Worm (Caenorhabditis elegans) whole organism, mixed stage, embryonic: ENCODE data around the gene ztf-17.

ENCODE experiments used
- ceh-83 ChIP-seq: fragments of 200-800 bp; sonication (Bioruptor generic); optimal IDR thresholded peaks from 2 replicates; lab custom pipeline; 2018; ENCODE audit warnings: mild to moderate bottlenecking, missing genetic modification characterization, missing compliant biosample characterization
- elt-3 ChIP-seq: fragments of 150-350 bp; optimal IDR thresholded peaks from 2 replicates; lab custom pipeline; 2014; ENCODE audit warnings: missing biosample characterization, missing genetic modification characterization
- flh-1 ChIP-seq: fragments of 200-800 bp; sonication (Bioruptor generic); optimal IDR thresholded peaks from 2 replicates; lab custom pipeline; 2018; ENCODE audit warnings: mild to moderate bottlenecking, missing genetic modification characterization, moderate library complexity, missing compliant biosample characterization
- nhr-12 ChIP-seq: fragments of 150-350 bp; optimal IDR thresholded peaks from 2 replicates; lab custom pipeline; 2014; ENCODE audit warnings: missing biosample characterization, missing genetic modification characterization
- snpc-4 ChIP-seq: fragments of 150-350 bp; optimal IDR thresholded peaks from 2 replicates; lab custom pipeline; 2014; ENCODE audit warnings: missing biosample characterization, missing genetic modification characterization
- unc-62 ChIP-seq: fragments of 150-350 bp; optimal IDR thresholded peaks from 2 replicates; lab custom pipeline; 2014; ENCODE audit warnings: missing biosample characterization, missing genetic modification reagents, missing genetic modification characterization
- ztf-11 ChIP-seq: fragments of 150-350 bp; optimal IDR thresholded peaks from 2 replicates; lab custom pipeline; 2014; ENCODE audit warnings: missing biosample characterization, missing genetic modification characterization

DNA sequence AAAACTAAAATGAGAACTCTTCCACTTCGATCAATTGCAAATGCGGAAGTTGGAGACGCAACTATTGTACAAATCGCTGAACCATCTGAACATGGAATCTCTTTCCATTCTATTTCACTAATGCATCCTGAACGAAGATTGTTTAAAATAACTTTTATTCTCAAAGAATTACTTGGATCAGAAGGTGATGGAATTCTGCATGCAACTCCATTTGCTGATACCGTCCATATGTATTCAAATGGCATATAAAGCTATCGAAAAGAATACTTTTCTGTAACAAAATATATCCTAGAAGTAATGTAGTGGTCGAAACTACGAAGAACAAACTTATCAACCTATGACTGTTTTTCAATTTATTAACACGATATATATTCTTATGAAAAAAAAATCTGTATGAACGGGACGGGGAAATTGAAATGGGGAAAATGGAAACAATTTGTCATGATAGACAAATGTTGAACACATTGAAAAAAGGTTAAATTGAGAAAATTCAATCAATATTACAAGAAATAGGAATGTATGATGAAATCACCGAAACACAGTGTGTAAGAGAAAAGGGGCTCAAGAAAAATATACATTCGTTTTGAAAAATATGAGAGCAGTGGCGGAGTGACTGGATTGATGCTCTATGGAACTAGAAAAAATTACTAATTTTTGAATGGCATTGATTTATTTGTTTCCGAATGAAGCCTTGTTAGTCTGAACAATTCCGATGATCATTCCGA is 7.9 kb upstream of the ztf-17 start, which contains the start of gene T01H3.2:
- TF ChIP-seq elt-3 (tag; lab: Kevin White, UChicago): no peak
- no peak for TF ChIP-seq flh-1
- no peak for TF ChIP-seq snpc-4 (tag; lab: Kevin White, UChicago)
- no peak for TF ChIP-seq unc-62 (GFP tag; lab: Kevin White, UChicago)
- no peak for TF ChIP-seq ztf-11
- no peak for TF ChIP-seq ceh-83 (GFP tag; lab: Kevin White, UChicago)
- TF ChIP-seq nhr-12 (tag; lab: Kevin White, UChicago): no peak
